Worm (Caenorhabditis elegans) whole organism, L4/young adult: Measurements from ENCODE around the gene T09A5.4.

ENCODE experiments used
- W03F9.2 ChIP-seq: fragments of 150-350 bp; optimal IDR thresholded peaks from 2 replicates; lab custom pipeline; 2014; ENCODE audit warnings: missing biosample characterization, missing genetic modification characterization
- dao-5 ChIP-seq: sonication (generic microtip); optimal IDR thresholded peaks from 2 replicates; lab custom pipeline; 2016; ENCODE audit warnings: missing genotype, missing genetic modification characterization, moderate library complexity, missing compliant biosample characterization
- him-1 ChIP-seq: sonication (generic microtip); optimal IDR thresholded peaks from 2 replicates; lab custom pipeline; 2016; ENCODE audit warnings: missing genotype, missing genetic modification reagents, missing genetic modification characterization, missing compliant biosample characterization

DNA sequence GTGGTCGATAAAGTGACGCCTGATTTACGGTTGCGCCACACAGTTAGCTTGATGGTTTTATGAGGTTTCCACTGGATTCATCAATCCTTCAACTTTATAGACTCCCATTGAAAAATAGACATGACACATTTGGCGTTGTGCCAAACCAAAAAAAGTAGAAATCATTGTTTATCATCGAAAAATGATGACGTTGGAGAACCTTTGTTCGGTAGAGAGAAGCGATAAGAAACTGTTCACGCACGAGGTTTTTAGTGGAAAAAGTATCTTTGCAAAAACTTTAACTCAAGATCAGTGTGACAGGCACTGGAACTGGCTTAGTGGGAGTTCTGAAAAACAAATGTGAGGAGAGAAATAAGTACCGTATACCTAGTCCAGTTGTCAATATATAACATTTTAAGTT lies 32.3 kb upstream of the T09A5.4 start:
- TF ChIP-seq him-1 (tag; lab: Kevin White, UChicago) (no peak), dao-5 (tag; lab: Kevin White, UChicago) (no peak), W03F9.2 (tag; lab: Kevin White, UChicago) (no peak)
